Fruit fly (Drosophila melanogaster): ENCODE results near the gene CG42587.

Gene CG42587

dm6 chr2L:14745068-14745467, at the start of gene CG42587 (continued):
- TF ChIP-seq Spps (tag; optimal IDR thresholded peaks at IDR 0.05) (no peak), CG13123 (GFP tag; optimal IDR thresholded peaks at IDR 0.05) (no peak), MBD-R2 (GFP tag; IDR thresholded peaks at IDR 0.05) (no peak), CG33557 (GFP tag; optimal IDR thresholded peaks at IDR 0.05) (no peak), yki (optimal IDR thresholded peaks at IDR 0.05) (no peak), B-H2 (GFP tag; optimal IDR thresholded peaks at IDR 0.05) (no peak), pfk (GFP tag; optimal IDR thresholded peaks at IDR 0.05) (no peak), seq (GFP tag; IDR thresholded peaks at IDR 0.05) (no peak), Ssrp (tag; optimal IDR thresholded peaks at IDR 0.05) (no peak), chif (GFP tag; optimal IDR thresholded peaks at IDR 0.05) (no peak), sna (GFP tag; IDR thresholded peaks at IDR 0.05; ENCODE audit: partially characterized antibody) (no peak), vnd (GFP tag; IDR thresholded peaks at IDR 0.05; ENCODE audit: partially characterized antibody) (no peak), CG1024 (GFP tag; IDR thresholded peaks at IDR 0.05) (no peak), sqz (GFP tag; optimal IDR thresholded peaks at IDR 0.05) (no peak), CG16863 (GFP tag; optimal IDR thresholded peaks at IDR 0.05) (no peak), NC2α (GFP tag; optimal IDR thresholded peaks at IDR 0.05) (no peak), CG12744 (GFP tag; optimal IDR thresholded peaks at IDR 0.05) (no peak), BtbVII (GFP tag; optimal IDR thresholded peaks at IDR 0.05) (no peak), Xbp1 (GFP tag; optimal IDR thresholded peaks at IDR 0.05) (no peak), Optix (GFP tag; IDR thresholded peaks at IDR 0.05) (no peak), al (GFP tag; IDR thresholded peaks at IDR 0.05) (no peak), h (optimal IDR thresholded peaks at IDR 0.05) (no peak), Eip74EF (GFP tag; optimal IDR thresholded peaks at IDR 0.05) (no peak), E2f1 (GFP tag; IDR thresholded peaks at IDR 0.05) (no peak), Rfx (GFP tag; IDR thresholded peaks at IDR 0.05) (peak; percentile 22; the same call in 1 of the 2 replicates), otp (GFP tag; IDR thresholded peaks at IDR 0.05) (no peak), tll (GFP tag; optimal IDR thresholded peaks at IDR 0.05) (no peak), eyg (GFP tag; optimal IDR thresholded peaks at IDR 0.05) (no peak), Hsf (GFP tag; optimal IDR thresholded peaks at IDR 0.05) (no peak), Oli (tag; optimal IDR thresholded peaks at IDR 0.05) (peak; percentile 4), CG10565 (GFP tag; optimal IDR thresholded peaks at IDR 0.05) (no peak)

dm6 chr2L:14784498-14784897, 39.5 kb upstream of the CG42587 start, which contains the start of gene CG18636:
Gene CG18636, minus strand, starts transcription at chr2L:14784598.
- TF ChIP-seq esg (GFP tag; conservative IDR thresholded peaks at IDR 0.05) (no peak), ssp (GFP tag; IDR thresholded peaks at IDR 0.05) (no peak), Lhr (GFP tag; optimal IDR thresholded peaks at IDR 0.05) (no peak)

- TF ChIP-seq Ets65A (GFP tag) (peak; percentile 26), ranshi (GFP tag; IDR thresholded peaks at IDR 0.05) (no peak)
These were observed 29.7 kb upstream of the CG42587 start, which contains the start of gene CG4650 for dm6 chr2L:14774713-14775112. Gene CG4650, minus strand, starts transcription at chr2L:14774981.

dm6 chr2L:14765608-14766007, 20.6 kb upstream of the CG42587 start, which contains the start of gene CG4701:
Gene CG4701, plus strand, starts transcription at chr2L:14765908.
- no peak for TF ChIP-seq CG10366 (GFP tag; IDR thresholded peaks at IDR 0.05)
- TF ChIP-seq Bteb2 (GFP tag; optimal IDR thresholded peaks at IDR 0.05) = no peak
- TF ChIP-seq CG15601 (tag; optimal IDR thresholded peaks at IDR 0.05) = no peak
- TF ChIP-seq CrebB (tag; optimal IDR thresholded peaks at IDR 0.05) = no peak
- TF ChIP-seq fd102C (GFP tag; optimal IDR thresholded peaks at IDR 0.05) = no peak
- TF ChIP-seq gem (tag; optimal IDR thresholded peaks at IDR 0.05) = no peak
- TF ChIP-seq Dbx (GFP tag; IDR thresholded peaks at IDR 0.05) = no peak
- no peak for TF ChIP-seq CG10959 (GFP tag; IDR thresholded peaks at IDR 0.05)
- no peak for TF ChIP-seq cas (GFP tag; IDR thresholded peaks at IDR 0.05)
- TF ChIP-seq ftz-f1 (GFP tag; optimal IDR thresholded peaks at IDR 0.05) = no peak
- no peak for TF ChIP-seq dimm (GFP tag; IDR thresholded peaks at IDR 0.05)
- TF ChIP-seq ssp (GFP tag; IDR thresholded peaks at IDR 0.05) = no peak
- TF ChIP-seq CG9797 (GFP tag; optimal IDR thresholded peaks at IDR 0.05) = no peak
- TF ChIP-seq sc (optimal IDR thresholded peaks at IDR 0.05) = no peak
- TF ChIP-seq sc (GFP tag; optimal IDR thresholded peaks at IDR 0.05) = no peak
- no peak for TF ChIP-seq Sin3A (optimal IDR thresholded peaks at IDR 0.05)

Measured in whole organism, embryonic.